Worm (Caenorhabditis elegans) whole organism, L4/young adult: ENCODE results near the gene msd-4.

Experiments used
- W03F9.2 ChIP-seq: fragments of 150-350 bp; optimal IDR thresholded peaks from 2 replicates; lab custom pipeline; 2014; ENCODE audit warnings: missing biosample characterization, missing genetic modification characterization
- him-1 ChIP-seq: sonication (generic microtip); optimal IDR thresholded peaks from 2 replicates; lab custom pipeline; 2016; ENCODE audit warnings: missing genotype, missing genetic modification reagents, missing genetic modification characterization, missing compliant biosample characterization

DNA sequence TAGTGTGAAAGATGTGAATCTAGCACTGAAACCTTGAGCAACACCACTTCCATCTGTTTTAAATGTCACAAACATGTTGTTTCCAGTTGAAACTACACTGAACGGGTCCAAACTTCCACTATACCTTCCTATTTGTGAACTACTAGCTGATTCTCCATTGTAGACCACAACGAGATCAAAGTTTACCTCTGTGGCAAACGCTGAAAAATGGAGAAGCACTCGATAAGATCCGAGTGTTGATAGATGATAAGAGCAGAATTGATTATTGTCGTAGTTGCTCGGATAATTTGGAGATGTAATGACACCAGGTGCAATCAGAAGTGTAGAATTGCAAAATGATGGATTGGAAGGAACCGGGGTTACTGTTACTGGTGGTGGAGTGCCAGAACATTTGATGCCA lies 13.4 kb upstream of the msd-4 start:
- TF ChIP-seq W03F9.2 (tag; lab: Kevin White, UChicago) = no peak
- no peak for TF ChIP-seq him-1 (tag; lab: Kevin White, UChicago)
